Worm (Caenorhabditis elegans): ENCODE results near the gene nsph-3.1.

nsph-3.1 gene

DNA sequence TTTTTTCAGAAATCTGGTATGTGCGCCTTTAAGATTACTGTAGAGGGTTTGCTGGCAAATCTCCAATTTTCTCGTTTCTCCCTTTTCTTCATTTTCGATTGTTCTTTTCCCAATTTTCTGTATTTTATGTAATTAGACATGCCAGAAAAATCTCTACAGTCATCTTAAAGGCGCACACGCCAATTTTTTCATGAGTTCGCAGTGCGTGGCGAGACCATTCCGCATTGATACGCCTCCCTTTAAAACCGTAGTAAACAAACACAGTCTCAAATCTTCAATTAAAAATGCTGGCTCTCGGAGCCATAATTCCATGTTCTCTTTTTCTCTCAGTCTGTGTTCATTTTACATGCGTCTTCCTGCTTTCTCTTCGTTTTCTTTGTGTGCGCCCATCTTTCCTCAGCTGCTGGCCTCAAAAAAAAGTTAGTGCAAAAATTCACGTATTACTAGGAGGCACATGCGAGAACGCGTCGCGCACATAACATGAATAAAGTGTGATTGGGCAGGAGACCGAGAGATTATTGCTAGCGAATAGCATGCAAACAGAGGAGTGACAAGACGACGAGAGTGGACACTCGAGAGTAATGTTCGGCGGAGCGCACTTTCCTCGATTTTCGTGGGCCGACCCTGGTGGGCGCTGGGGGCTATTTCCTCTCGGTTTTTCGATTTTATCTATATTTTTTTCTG is 30.6 kb upstream of the nsph-3.1 start (continued):
- TF ChIP-seq unc-55 (GFP tag; optimal IDR thresholded peaks at IDR 0.05) = peak; percentile 82
- TF ChIP-seq nhr-23 (tag; optimal IDR thresholded peaks at IDR 0.05) = no peak
- no peak for TF ChIP-seq ztf-1 (GFP tag; conservative IDR thresholded peaks at IDR 0.05)
- TF ChIP-seq unc-62 (GFP tag; optimal IDR thresholded peaks at IDR 0.05) = no peak
- no peak for TF ChIP-seq nhr-237 (tag; optimal IDR thresholded peaks at IDR 0.05)

ce11 chrIV:10919770-10920169 is 29.8 kb upstream of the nsph-3.1 start, which contains the start of gene rbr-2:
Gene rbr-2, plus strand, starts transcription at chrIV:10920070.
- no peak for TF ChIP-seq nhr-129 (tag; optimal IDR thresholded peaks at IDR 0.05)
- no peak for TF ChIP-seq gmeb-1 (tag; optimal IDR thresholded peaks at IDR 0.05)
- no peak for TF ChIP-seq R02D3.7 (tag; optimal IDR thresholded peaks at IDR 0.05)
- TF ChIP-seq mab-5 (tag; optimal IDR thresholded peaks at IDR 0.05) = no peak
- no peak for TF ChIP-seq nhr-23 (tag; optimal IDR thresholded peaks at IDR 0.05)
- no peak for TF ChIP-seq aly-2 (tag; optimal IDR thresholded peaks at IDR 0.05)
- TF ChIP-seq nhr-12 (tag; optimal IDR thresholded peaks at IDR 0.05) = no peak
- TF ChIP-seq dmd-4 (tag; optimal IDR thresholded peaks at IDR 0.05) = no peak
- TF ChIP-seq snpc-4 (tag; optimal IDR thresholded peaks at IDR 0.05) = no peak
- TF ChIP-seq nhr-10 (tag; optimal IDR thresholded peaks at IDR 0.05) = no peak
- no peak for TF ChIP-seq ceh-16 (tag; optimal IDR thresholded peaks at IDR 0.05)
- no peak for TF ChIP-seq lin-39 (tag; optimal IDR thresholded peaks at IDR 0.05)
- TF ChIP-seq Y55F3AM.14 (GFP tag; optimal IDR thresholded peaks at IDR 0.05) = no peak
- TF ChIP-seq elt-3 (tag; optimal IDR thresholded peaks at IDR 0.05) = no peak
- TF ChIP-seq nhr-77 (tag; optimal IDR thresholded peaks at IDR 0.05) = no peak
- TF ChIP-seq nhr-25 (tag; optimal IDR thresholded peaks at IDR 0.05) = no peak
- TF ChIP-seq mdl-1 (tag; optimal IDR thresholded peaks at IDR 0.05) = no peak

DNA sequence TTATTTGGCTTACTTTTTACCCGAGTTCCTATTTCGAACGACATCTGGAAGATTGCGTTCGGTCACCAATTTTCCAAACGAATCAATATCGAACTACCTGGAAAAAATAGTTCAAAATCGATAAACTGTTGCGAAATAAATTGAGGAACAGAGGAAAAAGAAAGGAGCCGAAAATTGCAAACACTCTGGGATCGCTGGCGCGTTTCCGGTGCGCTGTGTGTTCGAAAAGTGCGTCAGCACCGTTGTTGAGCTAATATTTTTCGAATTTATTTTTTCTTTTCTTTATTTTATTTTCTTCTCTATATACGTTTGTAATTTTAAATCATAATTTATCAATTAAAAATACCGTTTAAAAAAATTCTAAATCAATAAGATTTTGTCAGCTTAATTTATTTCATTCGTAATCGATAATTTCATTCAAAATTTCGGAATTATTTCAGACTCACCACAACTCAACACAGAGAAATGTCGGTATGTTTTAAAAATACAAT is 16.5 kb upstream of the nsph-3.1 start, which contains the start of the genes dnc-1 and lsm-7:
Gene dnc-1 (minus strand): TSS at position 142 of the 491 bp plus-strand sequence.
Gene lsm-7 (plus strand): TSS at position 441 of the 491 bp plus-strand sequence.
- TF ChIP-seq lsy-2 (tag; optimal IDR thresholded peaks at IDR 0.05) (peak; percentile 47 to 87), sem-4 (tag; optimal IDR thresholded peaks at IDR 0.05) (peak; percentile 58), ceh-16 (tag; optimal IDR thresholded peaks at IDR 0.05) (no peak), nhr-237 (tag; optimal IDR thresholded peaks at IDR 0.05) (no peak), sma-3 (GFP tag; optimal IDR thresholded peaks at IDR 0.05) (peak; percentile 30), zag-1 (tag; optimal IDR thresholded peaks at IDR 0.05) (peak; percentile 30), sma-9 (GFP tag; optimal IDR thresholded peaks at IDR 0.05) (peak; percentile 74), sma-9 (tag; optimal IDR thresholded peaks at IDR 0.05) (no peak), nhr-11 (tag; optimal IDR thresholded peaks at IDR 0.05) (no peak), nhr-129 (tag; optimal IDR thresholded peaks at IDR 0.05) (peak; percentile 75), crh-2 (tag; optimal IDR thresholded peaks at IDR 0.05) (peak; percentile 77), unc-39 (tag; optimal IDR thresholded peaks at IDR 0.05) (no peak), ceh-82 (tag; optimal IDR thresholded peaks at IDR 0.05) (no peak), egl-27 (tag; optimal IDR thresholded peaks at IDR 0.05) (peak; percentile 1), blmp-1 (tag; optimal IDR thresholded peaks at IDR 0.05; ENCODE audit: insufficient read depth) (no peak), skn-1 (tag; optimal IDR thresholded peaks at IDR 0.05) (no peak), unc-62 (GFP tag; optimal IDR thresholded peaks at IDR 0.05) (no peak), gmeb-1 (tag; optimal IDR thresholded peaks at IDR 0.05) (peak; percentile 81), lin-11 (tag; optimal IDR thresholded peaks at IDR 0.05) (peak; percentile 56), elt-3 (tag; optimal IDR thresholded peaks at IDR 0.05) (no peak), mdl-1 (tag; optimal IDR thresholded peaks at IDR 0.05) (peak in 1 of 2 experiments; percentile 2), alr-1 (tag; optimal IDR thresholded peaks at IDR 0.05) (no peak), ztf-4 (tag; optimal IDR thresholded peaks at IDR 0.05) (peak; percentile 17), nhr-77 (tag; optimal IDR thresholded peaks at IDR 0.05) (no peak), elt-1 (tag; optimal IDR thresholded peaks at IDR 0.05) (no peak), ZK546.5 (tag; optimal IDR thresholded peaks at IDR 0.05) (peak; percentile 4), nhr-23 (tag; optimal IDR thresholded peaks at IDR 0.05) (no peak), lin-13 (GFP tag; optimal IDR thresholded peaks at IDR 0.05) (peak; percentile 54), nhr-25 (tag; optimal IDR thresholded peaks at IDR 0.05) (peak; percentile 75), fos-1 (tag; optimal IDR thresholded peaks at IDR 0.05) (peak; percentile 61), ama-1 (optimal IDR thresholded peaks at IDR 0.05) (no peak), mab-5 (tag; optimal IDR thresholded peaks at IDR 0.05) (peak; percentile 55), snpc-4 (tag; optimal IDR thresholded peaks at IDR 0.05) (peak; percentile 28), ztf-1 (GFP tag; conservative IDR thresholded peaks at IDR 0.05) (no peak), unc-55 (GFP tag; optimal IDR thresholded peaks at IDR 0.05) (peak; percentile 95), F13H6.1 (tag; optimal IDR thresholded peaks at IDR 0.05) (peak; percentile 59), C34F6.9 (tag; optimal IDR thresholded peaks at IDR 0.05) (peak; percentile 95), mbf-1 (tag; optimal IDR thresholded peaks at IDR 0.05) (no peak)
